1 fruit fly cellular context compared by ENCODE assay signal in genomic region chr3R:25308228-25308627, dm6.
A peak's percentile ranks its signal among the peaks of the same experiment; 100 is the strongest.
TF ChIP-seq lines count a peak whose summit lies in the region.

TSS of gene CG10550 (minus strand) at chr3R:25308391.

TF ChIP-seq in whole organism, embryonic, 481 proteins besides CTCF, POLR2A, EP300 and RAD21 (continued from another document):
- TF ChIP-seq Lpt (GFP tag; optimal IDR thresholded peaks at IDR 0.05; lab: Kevin White, UChicago) (no peak), YL-1 (GFP tag; optimal IDR thresholded peaks at IDR 0.05; lab: Kevin White, UChicago) (no peak), MBD-R2 (GFP tag; IDR thresholded peaks at IDR 0.05; lab: Robert Waterston, UW) (no peak), Sry-δ (GFP tag; optimal IDR thresholded peaks at IDR 0.05; lab: Kevin White, UChicago) (no peak), Doc3 (GFP tag; IDR thresholded peaks at IDR 0.05; lab: Robert Waterston, UW; ENCODE audit: partially characterized antibody) (no peak), cato (GFP tag; optimal IDR thresholded peaks at IDR 0.05; lab: Kevin White, UChicago; ENCODE audit: borderline replicate concordance) (no peak), ssp (GFP tag; IDR thresholded peaks at IDR 0.05; lab: Robert Waterston, UW) (no peak), klu (GFP tag; IDR thresholded peaks at IDR 0.05; lab: Robert Waterston, UW) (no peak), CG11723 (GFP tag; optimal IDR thresholded peaks at IDR 0.05; lab: Kevin White, UChicago) (no peak), CG34422 (GFP tag; IDR thresholded peaks at IDR 0.05; lab: Robert Waterston, UW) (no peak), CG3726 (GFP tag; IDR thresholded peaks at IDR 0.05; lab: Robert Waterston, UW) (no peak), CG17359 (tag; optimal IDR thresholded peaks at IDR 0.05; lab: Kevin White, UChicago) (no peak), ewg (GFP tag; optimal IDR thresholded peaks at IDR 0.05; lab: Kevin White, UChicago) (no peak), Dref (GFP tag; IDR thresholded peaks at IDR 0.05; lab: Robert Waterston, UW) (no peak), Dip3 (GFP tag; optimal IDR thresholded peaks at IDR 0.05; lab: Kevin White, UChicago) (no peak), Med (GFP tag; lab: Kevin White, UChicago) (peak; percentile 11), CG1647 (GFP tag; optimal IDR thresholded peaks at IDR 0.05; lab: Kevin White, UChicago) (no peak), dan (GFP tag; IDR thresholded peaks at IDR 0.05; lab: Robert Waterston, UW) (no peak), Adf1 (GFP tag; IDR thresholded peaks at IDR 0.05; lab: Robert Waterston, UW) (no peak), CG12155 (GFP tag; optimal IDR thresholded peaks at IDR 0.05; lab: Kevin White, UChicago) (no peak), CG10565 (GFP tag; optimal IDR thresholded peaks at IDR 0.05; lab: Kevin White, UChicago) (no peak), sug (tag; optimal IDR thresholded peaks at IDR 0.05; lab: Kevin White, UChicago) (peak; percentile 38), CG15601 (tag; optimal IDR thresholded peaks at IDR 0.05; lab: Kevin White, UChicago) (no peak), odd (GFP tag; optimal IDR thresholded peaks at IDR 0.05; lab: Kevin White, UChicago) (no peak), usp (GFP tag; optimal IDR thresholded peaks at IDR 0.05; lab: Kevin White, UChicago) (no peak), CG6813 (GFP tag; optimal IDR thresholded peaks at IDR 0.05; lab: Kevin White, UChicago) (no peak), Jarid2 (GFP tag; optimal IDR thresholded peaks at IDR 0.05; lab: Kevin White, UChicago) (peak; percentile 46), Antp (GFP tag; optimal IDR thresholded peaks at IDR 0.05; lab: Kevin White, UChicago) (no peak), CG4328 (GFP tag; optimal IDR thresholded peaks at IDR 0.05; lab: Kevin White, UChicago) (no peak), BtbVII (GFP tag; optimal IDR thresholded peaks at IDR 0.05; lab: Kevin White, UChicago) (no peak), psq (GFP tag; optimal IDR thresholded peaks at IDR 0.05; lab: Kevin White, UChicago) (no peak), CG11085 (GFP tag; IDR thresholded peaks at IDR 0.05; lab: Robert Waterston, UW) (no peak), pnt (GFP tag; optimal IDR thresholded peaks at IDR 0.05; lab: Kevin White, UChicago) (no peak), tll (GFP tag; optimal IDR thresholded peaks at IDR 0.05; lab: Kevin White, UChicago) (no peak), Atf-2 (GFP tag; optimal IDR thresholded peaks at IDR 0.05; lab: Kevin White, UChicago) (no peak), CG11695 (GFP tag; IDR thresholded peaks at IDR 0.05; lab: Robert Waterston, UW) (no peak), CkIIα-i1 (GFP tag; IDR thresholded peaks at IDR 0.05; lab: Robert Waterston, UW) (no peak), Blimp-1 (GFP tag; optimal IDR thresholded peaks at IDR 0.05; lab: Kevin White, UChicago) (no peak), inv (GFP tag; IDR thresholded peaks at IDR 0.05; lab: Robert Waterston, UW; ENCODE audit: partially characterized antibody) (no peak), trem (tag; optimal IDR thresholded peaks at IDR 0.05; lab: Kevin White, UChicago) (no peak), nerfin-1 (tag; optimal IDR thresholded peaks at IDR 0.05; lab: Kevin White, UChicago) (no peak), CG6683 (GFP tag; optimal IDR thresholded peaks at IDR 0.05; lab: Kevin White, UChicago) (no peak), crol (GFP tag; IDR thresholded peaks at IDR 0.05; lab: Robert Waterston, UW) (no peak), gsb-n (tag; optimal IDR thresholded peaks at IDR 0.05; lab: Kevin White, UChicago) (no peak), CG13894 (tag; optimal IDR thresholded peaks at IDR 0.05; lab: Kevin White, UChicago) (peak; percentile 37), abd-A (tag; optimal IDR thresholded peaks at IDR 0.05; lab: Kevin White, UChicago) (no peak), MESR4 (GFP tag; optimal IDR thresholded peaks at IDR 0.05; lab: Kevin White, UChicago) (no peak), hb (GFP tag; IDR thresholded peaks at IDR 0.05; lab: Robert Waterston, UW; ENCODE audit: partially characterized antibody) (no peak), cg (GFP tag; optimal IDR thresholded peaks at IDR 0.05; lab: Kevin White, UChicago) (peak; percentile 61), CG33557 (GFP tag; optimal IDR thresholded peaks at IDR 0.05; lab: Kevin White, UChicago) (no peak), CG6791 (GFP tag; IDR thresholded peaks at IDR 0.05; lab: Robert Waterston, UW; ENCODE audit: partially characterized antibody) (no peak), CG6689 (GFP tag; IDR thresholded peaks at IDR 0.05; lab: Robert Waterston, UW) (no peak), shn (GFP tag; optimal IDR thresholded peaks at IDR 0.05; lab: Kevin White, UChicago) (no peak), HLH54F (GFP tag; optimal IDR thresholded peaks at IDR 0.05; lab: Kevin White, UChicago) (no peak), Awh (GFP tag; IDR thresholded peaks at IDR 0.05; lab: Robert Waterston, UW) (no peak), CG17361 (GFP tag; IDR thresholded peaks at IDR 0.05; lab: Robert Waterston, UW) (no peak), CG8290 (GFP tag; optimal IDR thresholded peaks at IDR 0.05; lab: Kevin White, UChicago) (no peak), CG8290 (tag; optimal IDR thresholded peaks at IDR 0.05; lab: Kevin White, UChicago) (peak in 1 of 2 experiments; percentile 53), CG18262 (tag; optimal IDR thresholded peaks at IDR 0.05; lab: Kevin White, UChicago) (no peak), zfh1 (GFP tag; IDR thresholded peaks at IDR 0.05; lab: Robert Waterston, UW) (no peak), CG2199 (GFP tag; IDR thresholded peaks at IDR 0.05; lab: Robert Waterston, UW) (peak; percentile 40; the same call in 1 of the 3 replicates), CHES-1-like (GFP tag; optimal IDR thresholded peaks at IDR 0.05; lab: Kevin White, UChicago) (no peak), dpn (GFP tag; optimal IDR thresholded peaks at IDR 0.05; lab: Kevin White, UChicago) (no peak), tin (GFP tag; optimal IDR thresholded peaks at IDR 0.05; lab: Kevin White, UChicago) (no peak), CG3847 (GFP tag; IDR thresholded peaks at IDR 0.05; lab: Robert Waterston, UW) (no peak), lilli (GFP tag; optimal IDR thresholded peaks at IDR 0.05; lab: Kevin White, UChicago) (no peak), Myb (GFP tag; optimal IDR thresholded peaks at IDR 0.05; lab: Kevin White, UChicago) (no peak), ftz-f1 (GFP tag; optimal IDR thresholded peaks at IDR 0.05; lab: Kevin White, UChicago) (no peak), sd (tag; optimal IDR thresholded peaks at IDR 0.05; lab: Kevin White, UChicago) (peak; percentile 43), CG10209 (GFP tag; optimal IDR thresholded peaks at IDR 0.05; lab: Kevin White, UChicago) (no peak), E2f1 (GFP tag; IDR thresholded peaks at IDR 0.05; lab: Robert Waterston, UW) (no peak), CG13287 (GFP tag; IDR thresholded peaks at IDR 0.05; lab: Robert Waterston, UW; ENCODE audit: partially characterized antibody) (peak; percentile 20; the same call in 1 of the 2 replicates), D (optimal IDR thresholded peaks at IDR 0.05; lab: Kevin White, UChicago) (no peak), D (GFP tag; optimal IDR thresholded peaks at IDR 0.05; lab: Kevin White, UChicago) (no peak), exex (tag; optimal IDR thresholded peaks at IDR 0.05; lab: Kevin White, UChicago) (peak; percentile 41), twi (tag; optimal IDR thresholded peaks at IDR 0.05; lab: Kevin White, UChicago) (no peak), rib (GFP tag; IDR thresholded peaks at IDR 0.05; lab: Robert Waterston, UW) (no peak), CG1529 (GFP tag; optimal IDR thresholded peaks at IDR 0.05; lab: Kevin White, UChicago) (no peak), CG8359 (GFP tag; optimal IDR thresholded peaks at IDR 0.05; lab: Kevin White, UChicago; ENCODE audit: borderline replicate concordance) (no peak), sr (GFP tag; IDR thresholded peaks at IDR 0.05; lab: Robert Waterston, UW) (no peak), Vsx1 (GFP tag; optimal IDR thresholded peaks at IDR 0.05; lab: Kevin White, UChicago) (no peak), Ptx1 (GFP tag; IDR thresholded peaks at IDR 0.05; lab: Robert Waterston, UW) (no peak), CG11456 (GFP tag; IDR thresholded peaks at IDR 0.05; lab: Robert Waterston, UW) (no peak), CG18476 (GFP tag; optimal IDR thresholded peaks at IDR 0.05; lab: Kevin White, UChicago) (no peak), CG1832 (GFP tag; optimal IDR thresholded peaks at IDR 0.05; lab: Kevin White, UChicago) (no peak), CG31441 (GFP tag; IDR thresholded peaks at IDR 0.05; lab: Robert Waterston, UW) (no peak), bsh (GFP tag; optimal IDR thresholded peaks at IDR 0.05; lab: Kevin White, UChicago) (no peak), sens (GFP tag; lab: Kevin White, UChicago) (no peak), Rx (GFP tag; IDR thresholded peaks at IDR 0.05; lab: Robert Waterston, UW) (no peak), CG8944 (GFP tag; optimal IDR thresholded peaks at IDR 0.05; lab: Kevin White, UChicago) (no peak)
